Fruit fly (Drosophila melanogaster) Kc167 (cell line): ENCODE data around the gene CG11267.

Source experiments
- Sin3A ChIP-seq: fragments of >200 bp; optimal IDR thresholded peaks from 2 replicates; lab custom pipeline; 2018; ENCODE audit warnings: missing external identifiers
- psq ChIP-seq: fragments of >200 bp; optimal IDR thresholded peaks from 2 replicates; lab custom pipeline; 2017; ENCODE audit warnings: missing external identifiers

dm6 chr3L:13017803-13018324 lies 2.0 kb downstream of the CG11267 start, which contains the start of the genes mRpL20 and Icmt:
- no peak for TF ChIP-seq Sin3A
- no peak for TF ChIP-seq psq (lab: Kevin White, UChicago)
